Worm (Caenorhabditis elegans): ENCODE measurements around the gene cdc-50.B.

- TF ChIP-seq flt-1 (GFP tag; IDR thresholded peaks at IDR 0.05) = no peak
- TF ChIP-seq cog-1 (tag; optimal IDR thresholded peaks at IDR 0.05) = no peak
Measured at ce11 chrIV:8790144-8790543, 25.5 kb downstream of the cdc-50.B start, which contains the start of gene sru-35.
